Fruit fly (Drosophila melanogaster) whole organism, embryonic: ENCODE measurements around the gene Nadsyn.

Experiments
- Awh ChIP-seq: fragments of 200-800 bp; sonication (Bioruptor generic); IDR thresholded peaks from 2 replicates; pipeline ENCODE4, ENCODE4 v1.3.6; 2022; ENCODE audit warnings: missing biosample characterization, missing genetic modification characterization
- Bgb ChIP-seq: fragments of 200-800 bp; sonication (Bioruptor generic); IDR thresholded peaks from 2 replicates; pipeline ENCODE4 v1.3.6; 2022; ENCODE audit warnings: missing biosample characterization, missing genetic modification characterization; ENCODE audit not compliant: partially characterized antibody
- CG10209 ChIP-seq: fragments of 200-800 bp; sonication (Bioruptor generic); optimal IDR thresholded peaks from 3 replicates; lab custom pipeline; 2017; ENCODE audit warnings: missing biosample characterization, mild to moderate bottlenecking, missing genetic modification characterization, missing genetic modification reagents
- CG1024 ChIP-seq: fragments of 200-800 bp; sonication (Bioruptor generic); IDR thresholded peaks from 2 replicates; pipeline ENCODE4 v1.3.6; 2022; ENCODE audit warnings: missing biosample characterization, missing genetic modification characterization
- CG10267 ChIP-seq: fragments of 200-800 bp; sonication (Bioruptor generic); optimal IDR thresholded peaks from 2 replicates; lab custom pipeline; 2018; ENCODE audit warnings: missing biosample characterization, mild to moderate bottlenecking, missing genetic modification characterization, moderate library complexity
- CG14014 ChIP-seq: fragments of 200-800 bp; sonication (Bioruptor generic); IDR thresholded peaks from 2 replicates; pipeline ENCODE4 v1.3.6; 2022; ENCODE audit warnings: missing biosample characterization, missing genetic modification characterization
- CG14710 ChIP-seq: fragments of 200-800 bp; sonication (Bioruptor generic); optimal IDR thresholded peaks from 3 replicates; lab custom pipeline; 2019; ENCODE audit warnings: missing biosample characterization, mild to moderate bottlenecking, missing genetic modification characterization, moderate library complexity
- CG14965 ChIP-seq: fragments of 200-800 bp; sonication (Bioruptor generic); optimal IDR thresholded peaks from 2 replicates; lab custom pipeline; 2016; ENCODE audit warnings: missing biosample characterization, missing genetic modification characterization, borderline replicate concordance
- CG15601 ChIP-seq: fragments of 200-800 bp; sonication (Bioruptor generic); optimal IDR thresholded peaks from 3 replicates; lab custom pipeline; 2019; ENCODE audit warnings: missing biosample characterization, mild to moderate bottlenecking, missing genetic modification characterization, moderate library complexity
- CG1647 ChIP-seq: fragments of 200-800 bp; sonication (Bioruptor generic); optimal IDR thresholded peaks from 3 replicates; lab custom pipeline; 2016; ENCODE audit warnings: missing biosample characterization, missing genetic modification characterization
- CG17359 ChIP-seq: fragments of 200-800 bp; sonication (Bioruptor generic); optimal IDR thresholded peaks from 3 replicates; lab custom pipeline; 2018; ENCODE audit warnings: missing biosample characterization, mild to moderate bottlenecking, missing genetic modification characterization, moderate library complexity
- CG18619 ChIP-seq: fragments of 200-800 bp; sonication (Bioruptor generic); optimal IDR thresholded peaks from 3 replicates; lab custom pipeline; 2017; ENCODE audit warnings: missing biosample characterization, mild to moderate bottlenecking, missing genetic modification characterization
- CG2202 ChIP-seq: fragments of 200-800 bp; sonication (Bioruptor generic); optimal IDR thresholded peaks from 2 replicates; lab custom pipeline; 2018; ENCODE audit warnings: missing biosample characterization, mild to moderate bottlenecking, missing genetic modification characterization
- CG31388 ChIP-seq: fragments of 200-800 bp; sonication (Bioruptor generic); optimal IDR thresholded peaks from 2 replicates; lab custom pipeline; 2016; ENCODE audit warnings: missing biosample characterization, missing genetic modification characterization
- CG5953 ChIP-seq: fragments of 200-800 bp; sonication (Bioruptor generic); IDR thresholded peaks from 2 replicates; pipeline ENCODE4 v1.3.6; 2022; ENCODE audit warnings: missing biosample characterization, missing genetic modification characterization
- CG6765 ChIP-seq: fragments of 200-800 bp; sonication (Bioruptor generic); optimal IDR thresholded peaks from 3 replicates; lab custom pipeline; 2017; ENCODE audit warnings: missing biosample characterization, mild to moderate bottlenecking, missing genetic modification characterization
- CG7271 ChIP-seq: fragments of 200-800 bp; sonication (Bioruptor generic); optimal IDR thresholded peaks from 2 replicates; lab custom pipeline; 2018; ENCODE audit warnings: missing biosample characterization, mild to moderate bottlenecking, missing genetic modification characterization, moderate library complexity
- CG8388 ChIP-seq: fragments of 200-800 bp; sonication (Bioruptor generic); optimal IDR thresholded peaks from 2 replicates; lab custom pipeline; 2019; ENCODE audit warnings: missing biosample characterization, mild to moderate bottlenecking, missing genetic modification characterization, moderate library complexity
- CG9797 ChIP-seq: fragments of 200-800 bp; sonication (Bioruptor generic); optimal IDR thresholded peaks from 3 replicates; lab custom pipeline; 2018; ENCODE audit warnings: missing biosample characterization, mild to moderate bottlenecking, missing genetic modification characterization
- CkIIα-i1 ChIP-seq: fragments of 200-800 bp; sonication (Bioruptor generic); IDR thresholded peaks from 2 replicates; pipeline ENCODE4 v1.3.6; 2022; ENCODE audit warnings: missing biosample characterization, missing genetic modification characterization
- Dfd ChIP-seq, 2 experiments: fragments of >200 bp; optimal IDR thresholded peaks; 2 replicates each; lab custom pipeline; 2017; ENCODE audit warnings: missing biosample characterization in 2 of 2, missing genetic modification characterization in 2 of 2
- E2f2 ChIP-seq: fragments of 200-800 bp; sonication (Bioruptor generic); IDR thresholded peaks from 2 replicates; pipeline ENCODE4 v1.3.6; 2022; ENCODE audit warnings: missing biosample characterization, missing genetic modification characterization
- Ets65A ChIP-seq: fragments of 200-800 bp; sonication (Bioruptor generic); peaks from one replicate; lab custom pipeline; 2016; ENCODE audit warnings: missing biosample characterization, missing genetic modification characterization
- HLHmδ ChIP-seq: fragments of 200-800 bp; sonication (Bioruptor generic); optimal IDR thresholded peaks from 2 replicates; lab custom pipeline; 2018; ENCODE audit warnings: missing biosample characterization, mild to moderate bottlenecking, missing genetic modification characterization, moderate library complexity
- Hsf ChIP-seq: fragments of 200-800 bp; sonication (Bioruptor generic); optimal IDR thresholded peaks from 3 replicates; lab custom pipeline; 2016; ENCODE audit warnings: missing biosample characterization, missing genetic modification characterization
- Lhr ChIP-seq: fragments of 200-800 bp; sonication (Bioruptor generic); optimal IDR thresholded peaks from 3 replicates; lab custom pipeline; 2017; ENCODE audit warnings: mild to moderate bottlenecking, missing biosample characterization, missing genetic modification reagents, missing genetic modification characterization
- Mad ChIP-seq: fragments of 200-800 bp; sonication (Bioruptor generic); optimal IDR thresholded peaks from 2 replicates; lab custom pipeline; 2016; ENCODE audit warnings: missing biosample characterization, missing genetic modification characterization
- Ravus ChIP-seq: fragments of 200-800 bp; sonication (Bioruptor generic); IDR thresholded peaks from 2 replicates; pipeline ENCODE4 v1.3.6; 2022; ENCODE audit warnings: missing biosample characterization, missing genetic modification characterization
- Scr ChIP-seq: fragments of 200-800 bp; sonication (Bioruptor generic); IDR thresholded peaks from 2 replicates; pipeline ENCODE4 v1.3.6; 2022; ENCODE audit warnings: missing biosample characterization, missing genetic modification characterization; ENCODE audit not compliant: partially characterized antibody
- Taf1 ChIP-seq: fragments of 200-800 bp; sonication (Bioruptor generic); IDR thresholded peaks from 2 replicates; pipeline ENCODE4 v1.3.6; 2022; ENCODE audit warnings: missing biosample characterization, missing genetic modification characterization
- bbx ChIP-seq: fragments of 200-800 bp; sonication (Bioruptor generic); IDR thresholded peaks from 2 replicates; pipeline ENCODE4 v1.3.6; 2022; ENCODE audit warnings: missing biosample characterization, missing genetic modification characterization; ENCODE audit not compliant: partially characterized antibody
- bcd ChIP-seq: fragments of 200-800 bp; sonication (Bioruptor generic); optimal IDR thresholded peaks from 2 replicates; lab custom pipeline; 2017; ENCODE audit warnings: missing biosample characterization, mild to moderate bottlenecking, missing genetic modification characterization
- cato ChIP-seq: fragments of 200-800 bp; sonication (Bioruptor generic); optimal IDR thresholded peaks from 2 replicates; lab custom pipeline; 2016; ENCODE audit warnings: missing biosample characterization, missing genetic modification characterization, borderline replicate concordance
- chinmo ChIP-seq: fragments of 200-800 bp; sonication (Bioruptor generic); IDR thresholded peaks from 4 replicates; pipeline ENCODE4 v1.3.6; 2022; ENCODE audit warnings: missing biosample characterization, missing genetic modification characterization; ENCODE audit not compliant: partially characterized antibody
- da ChIP-seq: fragments of 200-800 bp; sonication (Bioruptor generic); optimal IDR thresholded peaks from 2 replicates; lab custom pipeline; 2016; ENCODE audit warnings: missing biosample characterization, missing genetic modification characterization
- disco-r ChIP-seq: fragments of 200-800 bp; sonication (Bioruptor generic); optimal IDR thresholded peaks from 2 replicates; lab custom pipeline; 2016; ENCODE audit warnings: missing biosample characterization, missing genetic modification characterization
- dmrt99B ChIP-seq: fragments of 200-800 bp; sonication (Bioruptor generic); optimal IDR thresholded peaks from 2 replicates; lab custom pipeline; 2018; ENCODE audit warnings: missing biosample characterization, mild to moderate bottlenecking, missing genetic modification characterization, moderate library complexity
- emc ChIP-seq: fragments of 200-800 bp; sonication (Bioruptor generic); optimal IDR thresholded peaks from 2 replicates; lab custom pipeline; 2016; ENCODE audit warnings: missing biosample characterization, missing genetic modification characterization
- exex ChIP-seq: fragments of 200-800 bp; sonication (Bioruptor generic); optimal IDR thresholded peaks from 4 replicates; lab custom pipeline; 2018; ENCODE audit warnings: missing biosample characterization, mild to moderate bottlenecking, missing genetic modification characterization, moderate library complexity
- fd64A ChIP-seq: fragments of 200-800 bp; sonication (Bioruptor generic); optimal IDR thresholded peaks from 3 replicates; lab custom pipeline; 2018; ENCODE audit warnings: missing biosample characterization, mild to moderate bottlenecking, missing genetic modification characterization
- gcm2 ChIP-seq: fragments of 200-800 bp; sonication (Bioruptor generic); optimal IDR thresholded peaks from 2 replicates; lab custom pipeline; 2016; ENCODE audit warnings: missing biosample characterization, missing genetic modification characterization
- her ChIP-seq: fragments of 200-800 bp; sonication (Bioruptor generic); optimal IDR thresholded peaks from 2 replicates; lab custom pipeline; 2016; ENCODE audit warnings: missing biosample characterization, missing genetic modification characterization
- lilli ChIP-seq: fragments of 200-800 bp; sonication (Bioruptor generic); optimal IDR thresholded peaks from 3 replicates; lab custom pipeline; 2016; ENCODE audit warnings: missing biosample characterization, missing genetic modification characterization
- pb ChIP-seq: fragments of 200-800 bp; sonication (Bioruptor generic); optimal IDR thresholded peaks from 3 replicates; lab custom pipeline; 2016; ENCODE audit warnings: missing biosample characterization, missing genetic modification characterization
- pfk ChIP-seq: fragments of 200-800 bp; sonication (Bioruptor generic); optimal IDR thresholded peaks from 2 replicates; lab custom pipeline; 2018; ENCODE audit warnings: missing biosample characterization, mild to moderate bottlenecking, missing genetic modification characterization, moderate library complexity
- row ChIP-seq: fragments of 200-800 bp; sonication (Bioruptor generic); IDR thresholded peaks from 3 replicates; pipeline ENCODE4 v1.3.6; 2022; ENCODE audit warnings: missing biosample characterization, missing genetic modification characterization
- slou ChIP-seq: fragments of 200-800 bp; sonication (Bioruptor generic); optimal IDR thresholded peaks from 3 replicates; lab custom pipeline; 2016; ENCODE audit warnings: missing biosample characterization, missing genetic modification characterization
- sqz ChIP-seq: fragments of 200-800 bp; sonication (Bioruptor generic); optimal IDR thresholded peaks from 3 replicates; lab custom pipeline; 2018; ENCODE audit warnings: missing biosample characterization, mild to moderate bottlenecking, missing genetic modification characterization
- stwl ChIP-seq: fragments of 200-800 bp; sonication (Bioruptor generic); optimal IDR thresholded peaks from 3 replicates; lab custom pipeline; 2018; ENCODE audit warnings: missing biosample characterization, mild to moderate bottlenecking, missing genetic modification characterization, moderate library complexity
- vvl ChIP-seq: fragments of 200-800 bp; sonication (Bioruptor generic); IDR thresholded peaks from 2 replicates; pipeline ENCODE4 v1.3.6; 2022; ENCODE audit warnings: missing biosample characterization, missing genetic modification characterization

The Nadsyn gene

dm6 chrX:13739411-13739888 is 21.4 kb upstream of the Nadsyn start, which contains the start of gene CG11151 (continued):
- TF ChIP-seq fd64A (peak; percentile 87), bcd (GFP tag; lab: Kevin White, UChicago) (peak; percentile 96), disco-r (GFP tag; lab: Kevin White, UChicago) (peak; percentile 96), vvl (peak; percentile 98), exex (tag; lab: Kevin White, UChicago) (peak; percentile 86), CG10209 (GFP tag; lab: Kevin White, UChicago) (peak; percentile 97), CG10267 (tag; lab: Kevin White, UChicago) (peak; percentile 91), pfk (GFP tag; lab: Kevin White, UChicago) (peak; percentile 63), Awh (GFP tag; lab: Robert Waterston, UW) (peak; percentile 92), Dfd (GFP tag; optimal IDR thresholded peaks at IDR 0.05; lab: Kevin White, UChicago) (no peak), CG15601 (peak; percentile 95), CG14014 (GFP tag; lab: Robert Waterston, UW) (peak; percentile 95), CG8388 (GFP tag; lab: Kevin White, UChicago) (peak; percentile 96), CG14710 (tag; lab: Kevin White, UChicago) (peak; percentile 93), Taf1 (GFP tag; lab: Robert Waterston, UW) (peak; percentile 89), cato (GFP tag; lab: Kevin White, UChicago) (peak; percentile 90), Bgb (GFP tag; lab: Robert Waterston, UW) (peak; percentile 68), CG31388 (GFP tag; lab: Kevin White, UChicago) (peak; percentile 88), dmrt99B (tag; lab: Kevin White, UChicago) (peak; percentile 98), CG6765 (peak; percentile 85), CG1024 (GFP tag; lab: Robert Waterston, UW) (peak; percentile 91), HLHmδ (peak; percentile 4), gcm2 (GFP tag; lab: Kevin White, UChicago) (peak; percentile 90), emc (GFP tag; lab: Kevin White, UChicago) (peak; percentile 88), Ets65A (GFP tag; lab: Kevin White, UChicago) (peak; percentile 99), E2f2 (GFP tag; lab: Robert Waterston, UW) (peak; percentile 82), her (GFP tag; lab: Kevin White, UChicago) (peak; percentile 95), da (GFP tag; lab: Kevin White, UChicago) (peak; percentile 93), pb (GFP tag; lab: Kevin White, UChicago) (peak; percentile 95), CG1647 (peak; percentile 95), Lhr (GFP tag; lab: Kevin White, UChicago) (peak; percentile 87), bbx (GFP tag; lab: Robert Waterston, UW) (peak; percentile 50; the same call in 1 of the 2 replicates), Mad (GFP tag; lab: Kevin White, UChicago) (peak; percentile 95), CkIIα-i1 (GFP tag; lab: Robert Waterston, UW) (peak; percentile 76), CG7271 (tag; lab: Kevin White, UChicago) (peak; percentile 86), Ravus (peak; percentile 85), lilli (GFP tag; lab: Kevin White, UChicago) (peak; percentile 98), slou (GFP tag; lab: Kevin White, UChicago) (peak; percentile 92), Hsf (GFP tag; lab: Kevin White, UChicago) (peak; percentile 97), CG5953 (GFP tag; lab: Robert Waterston, UW) (peak; percentile 93), chinmo (GFP tag; lab: Robert Waterston, UW) (0 out of 4 replicates have a peak, but pooled peaks have one; percentile 79), stwl (tag; lab: Kevin White, UChicago) (peak; percentile 64), CG9797 (GFP tag; lab: Kevin White, UChicago) (peak; percentile 6), sqz (GFP tag; lab: Kevin White, UChicago) (peak; percentile 93), row (GFP tag; lab: Robert Waterston, UW) (peak; percentile 98), CG17359 (peak; percentile 98), CG18619 (GFP tag; lab: Kevin White, UChicago) (peak; percentile 95), CG14965 (GFP tag; lab: Kevin White, UChicago) (peak; percentile 70), CG2202 (tag; lab: Kevin White, UChicago) (peak; percentile 94), Scr (GFP tag; lab: Robert Waterston, UW) (peak; percentile 58)
